Worm (Caenorhabditis elegans) whole organism, L1 larva: ENCODE results near the gene F32B6.4.

Experiments
- C16A3.4 ChIP-seq: fragments of 150-350 bp; optimal IDR thresholded peaks from 2 replicates; lab custom pipeline; 2014; ENCODE audit warnings: missing biosample characterization, missing genetic modification characterization
- C34B4.2 ChIP-seq: sonication (generic microtip); optimal IDR thresholded peaks from 2 replicates; lab custom pipeline; 2017; ENCODE audit warnings: mild to moderate bottlenecking, missing genetic modification characterization, missing compliant biosample characterization
- alr-1 ChIP-seq: fragments of 200-800 bp; sonication (Bioruptor generic); optimal IDR thresholded peaks from 2 replicates; lab custom pipeline; 2018; ENCODE audit warnings: borderline replicate concordance, mild to moderate bottlenecking, missing genetic modification characterization, missing compliant biosample characterization
- aly-2 ChIP-seq: fragments of 150-350 bp; optimal IDR thresholded peaks from 2 replicates; lab custom pipeline; 2014; ENCODE audit warnings: missing biosample characterization, missing genetic modification characterization
- ceh-63 ChIP-seq: fragments of 200-800 bp; sonication (Bioruptor generic); optimal IDR thresholded peaks from 2 replicates; lab custom pipeline; 2018; ENCODE audit warnings: mild to moderate bottlenecking, missing genetic modification characterization, missing compliant biosample characterization
- ceh-88 ChIP-seq: fragments of 200-800 bp; sonication (Bioruptor generic); IDR thresholded peaks from 2 replicates; pipeline ENCODE4 v1.3.6; 2022; ENCODE audit warnings: missing genetic modification characterization, missing compliant biosample characterization
- ceh-90 ChIP-seq: sonication (generic microtip); optimal IDR thresholded peaks from 2 replicates; lab custom pipeline; 2016; ENCODE audit warnings: missing genetic modification characterization, missing compliant biosample characterization
- dpl-1 ChIP-seq, 3 experiments: fragments of 150-350 bp in 2 of 3; sonication (generic microtip) in 1 of 3; optimal IDR thresholded peaks; 2 replicates each; lab custom pipeline; 2014 to 2017; ENCODE audit warnings: missing biosample characterization in 3 of 3, missing genetic modification characterization in 3 of 3, missing genetic modification reagents in 3 of 3
- dsc-1 ChIP-seq: sonication (generic microtip); optimal IDR thresholded peaks from 2 replicates; lab custom pipeline; 2016; ENCODE audit warnings: mild to moderate bottlenecking, missing genetic modification characterization, missing compliant biosample characterization
- efl-1 ChIP-seq, 4 experiments: fragments of 150-350 bp; optimal IDR thresholded peaks in 3 of 4; peaks in 1 of 4; 1 replicate in 1 of 4; 2 replicates in 3 of 4; lab custom pipeline; 2014; ENCODE audit warnings: missing biosample characterization in 2 of 4, missing genetic modification characterization in 2 of 4, missing genetic modification reagents in 2 of 4
- egl-27 ChIP-seq, 2 experiments: fragments of 150-350 bp in 1 of 2; sonication (generic microtip); optimal IDR thresholded peaks; 3 replicates each; lab custom pipeline; 2017 to 2018; ENCODE audit warnings: missing biosample characterization in 2 of 2, missing genetic modification characterization in 2 of 2, missing genetic modification reagents in 2 of 2
- elt-2 ChIP-seq: sonication (generic microtip); optimal IDR thresholded peaks from 2 replicates; lab custom pipeline; 2016; ENCODE audit warnings: missing genetic modification characterization, mild to moderate bottlenecking, inconsistent platforms, missing compliant biosample characterization, missing genetic modification reagents
- elt-3 ChIP-seq, 6 experiments: fragments of 150-350 bp in 1 of 6; sonication (generic microtip); optimal IDR thresholded peaks; 2 replicates each; lab custom pipeline; 2017 to 2018; ENCODE audit warnings: missing biosample characterization in 6 of 6, missing genetic modification characterization in 6 of 6, inconsistent platforms in 1 of 6
- fkh-4 ChIP-seq: sonication (generic microtip); optimal IDR thresholded peaks from 2 replicates; lab custom pipeline; 2016; ENCODE audit warnings: missing compliant biosample characterization, missing genetic modification characterization, borderline replicate concordance
- hpl-2 ChIP-seq: fragments of 150-350 bp; optimal IDR thresholded peaks from 2 replicates; lab custom pipeline; 2014; ENCODE audit warnings: missing biosample characterization, missing genetic modification reagents, missing genetic modification characterization
- irx-1 ChIP-seq: sonication (generic microtip); optimal IDR thresholded peaks from 2 replicates; lab custom pipeline; 2016; ENCODE audit warnings: missing genetic modification characterization, missing compliant biosample characterization
- isw-1 ChIP-seq: fragments of 200-800 bp; sonication (Bioruptor generic); IDR thresholded peaks from 2 replicates; pipeline ENCODE4 v1.3.6; 2022; ENCODE audit warnings: missing genetic modification characterization, missing compliant biosample characterization
- jun-1 ChIP-seq: fragments of 150-350 bp; optimal IDR thresholded peaks from 2 replicates; lab custom pipeline; 2014; ENCODE audit warnings: missing biosample characterization, missing genetic modification reagents, missing genetic modification characterization
- lin-13 ChIP-seq: fragments of 150-350 bp; optimal IDR thresholded peaks from 2 replicates; lab custom pipeline; 2014; ENCODE audit warnings: missing biosample characterization, missing genetic modification reagents, missing genetic modification characterization
- lin-14 ChIP-seq: fragments of 200-800 bp; sonication (Bioruptor generic); optimal IDR thresholded peaks from 2 replicates; lab custom pipeline; 2018; ENCODE audit warnings: mild to moderate bottlenecking, missing genetic modification characterization, moderate library complexity, missing compliant biosample characterization
- lin-35 ChIP-seq, 2 experiments: fragments of 150-350 bp; optimal IDR thresholded peaks; 2 replicates each; lab custom pipeline; 2014; ENCODE audit warnings: missing biosample characterization in 2 of 2, missing genetic modification characterization in 2 of 2, missing genetic modification reagents in 2 of 2
- lin-39 ChIP-seq: fragments of 150-350 bp; optimal IDR thresholded peaks from 2 replicates; lab custom pipeline; 2014; ENCODE audit warnings: missing biosample characterization, missing genetic modification reagents, missing genetic modification characterization
- lir-3 ChIP-seq: sonication (generic microtip); optimal IDR thresholded peaks from 2 replicates; lab custom pipeline; 2016; ENCODE audit warnings: mild to moderate bottlenecking, missing genetic modification characterization, moderate library complexity, missing compliant biosample characterization; ENCODE audit not compliant: poor library complexity
- mdl-1 ChIP-seq, 2 experiments: fragments of 150-350 bp; optimal IDR thresholded peaks; 2 replicates each; lab custom pipeline; 2014 to 2017; ENCODE audit warnings: missing biosample characterization in 2 of 2, missing genetic modification characterization in 2 of 2, inconsistent platforms in 1 of 2
- mef-2 ChIP-seq: fragments of 150-350 bp; optimal IDR thresholded peaks from 2 replicates; lab custom pipeline; 2014; ENCODE audit warnings: missing biosample characterization, missing genetic modification characterization
- mep-1 ChIP-seq: fragments of 150-350 bp; optimal IDR thresholded peaks from 2 replicates; lab custom pipeline; 2014; ENCODE audit warnings: missing biosample characterization, missing genetic modification characterization
- nhr-12 ChIP-seq: sonication (generic microtip); optimal IDR thresholded peaks from 2 replicates; lab custom pipeline; 2017; ENCODE audit warnings: missing biosample characterization, missing genetic modification characterization
- nhr-19 ChIP-seq: fragments of 200-800 bp; sonication (Bioruptor generic); conservative IDR thresholded peaks from 2 replicates; pipeline ENCODE4 v1.3.6; 2022; ENCODE audit warnings: missing genetic modification characterization, missing compliant biosample characterization
- nhr-20 ChIP-seq: sonication (generic microtip); optimal IDR thresholded peaks from 2 replicates; lab custom pipeline; 2016; ENCODE audit warnings: mild to moderate bottlenecking, missing genetic modification characterization, missing compliant biosample characterization
- nhr-237 ChIP-seq: fragments of 150-350 bp; optimal IDR thresholded peaks from 2 replicates; lab custom pipeline; 2014; ENCODE audit warnings: missing biosample characterization, missing genetic modification characterization
- nhr-47 ChIP-seq: sonication (generic microtip); optimal IDR thresholded peaks from 2 replicates; lab custom pipeline; 2016; ENCODE audit warnings: mild to moderate bottlenecking, missing genetic modification characterization, moderate library complexity, missing compliant biosample characterization
- nhr-76 ChIP-seq: sonication (generic microtip); optimal IDR thresholded peaks from 2 replicates; lab custom pipeline; 2017; ENCODE audit warnings: missing biosample characterization, missing genetic modification characterization
- nhr-77 ChIP-seq: fragments of 150-350 bp; optimal IDR thresholded peaks from 2 replicates; lab custom pipeline; 2014; ENCODE audit warnings: missing biosample characterization, missing genetic modification characterization
- nhr-85 ChIP-seq: sonication (generic microtip); peaks from one replicate; lab custom pipeline; 2016; ENCODE audit warnings: missing genetic modification characterization, inconsistent platforms, missing compliant biosample characterization
- nhr-90 ChIP-seq: sonication (generic microtip); optimal IDR thresholded peaks from 2 replicates; lab custom pipeline; 2016; ENCODE audit warnings: mild to moderate bottlenecking, missing genetic modification characterization, missing compliant biosample characterization; ENCODE audit not compliant: poor library complexity
- pqm-1 ChIP-seq: sonication (generic microtip); optimal IDR thresholded peaks from 3 replicates; lab custom pipeline; 2017; ENCODE audit warnings: missing biosample characterization, missing genetic modification characterization
- rnt-1 ChIP-seq: sonication (generic microtip); optimal IDR thresholded peaks from 2 replicates; lab custom pipeline; 2016; ENCODE audit warnings: mild to moderate bottlenecking, missing genetic modification characterization, moderate library complexity, missing compliant biosample characterization
- snpc-4 ChIP-seq: fragments of 150-350 bp; optimal IDR thresholded peaks from 2 replicates; lab custom pipeline; 2014; ENCODE audit warnings: missing biosample characterization, missing genetic modification characterization
- tbx-2 ChIP-seq: sonication (generic microtip); optimal IDR thresholded peaks from 2 replicates; lab custom pipeline; 2016; ENCODE audit warnings: missing genetic modification characterization, missing compliant biosample characterization
- tlp-1 ChIP-seq: fragments of 150-350 bp; optimal IDR thresholded peaks from 2 replicates; lab custom pipeline; 2014; ENCODE audit warnings: missing biosample characterization, missing genetic modification characterization
- unc-62 ChIP-seq: fragments of 150-350 bp; optimal IDR thresholded peaks from 2 replicates; lab custom pipeline; 2014; ENCODE audit warnings: missing biosample characterization, missing genetic modification reagents, missing genetic modification characterization
- ztf-11 ChIP-seq, 2 experiments: sonication (generic microtip); optimal IDR thresholded peaks; 2 replicates each; lab custom pipeline; 2016 to 2017; ENCODE audit warnings: missing genetic modification characterization in 2 of 2, missing biosample characterization in 1 of 2, missing compliant biosample characterization in 1 of 2
- ztf-4 ChIP-seq: fragments of 150-350 bp; optimal IDR thresholded peaks from 2 replicates; lab custom pipeline; 2014; ENCODE audit warnings: missing biosample characterization, missing genetic modification characterization

Gene F32B6.4

ce11 chrIV:9848075-9848474, 43.8 kb downstream of the F32B6.4 start, which contains the start of gene K07F5.7:
Gene K07F5.7 (minus strand): TSS chrIV:9848175.
- TF ChIP-seq aly-2 (tag; lab: Kevin White, UChicago) (no peak), alr-1 (tag; lab: Kevin White, UChicago) (no peak), irx-1 (tag; lab: Kevin White, UChicago) (no peak), ceh-88 (GFP tag; lab: Robert Waterston, UW) (no peak), tlp-1 (tag; lab: Kevin White, UChicago) (no peak), unc-62 (GFP tag; lab: Kevin White, UChicago) (no peak), nhr-12 (no peak), lin-13 (GFP tag; lab: Kevin White, UChicago) (no peak), lir-3 (tag; lab: Kevin White, UChicago) (no peak), lin-14 (no peak), elt-3 (tag; optimal IDR thresholded peaks at IDR 0.05; lab: Kevin White, UChicago) (no peak), dpl-1 (GFP tag; optimal IDR thresholded peaks at IDR 0.05; lab: Kevin White, UChicago) (no peak), nhr-20 (no peak), mep-1 (no peak), nhr-85 (no peak), nhr-19 (GFP tag; lab: Robert Waterston, UW) (no peak), rnt-1 (tag; lab: Kevin White, UChicago) (no peak)

- TF ChIP-seq efl-1 (optimal IDR thresholded peaks at IDR 0.05; lab: Kevin White, UChicago): no peak
- TF ChIP-seq efl-1 (GFP tag; optimal IDR thresholded peaks at IDR 0.05 in 1 of 2; lab: Kevin White, UChicago): peak in 1 of 2 experiments; percentile 64
- no peak for TF ChIP-seq ceh-88 (GFP tag; lab: Robert Waterston, UW)
Observed at ce11 chrIV:9846574-9846973, 45.3 kb downstream of the F32B6.4 start, which contains the start of gene K07F5.6. Gene K07F5.6 (minus strand): TSS chrIV:9846674.

ce11 chrIV:9843760-9844159, 48.1 kb downstream of the F32B6.4 start, which contains the start of gene nspd-2:
Gene nspd-2 (plus strand): TSS chrIV:9844060.
- TF ChIP-seq ztf-11 (tag; optimal IDR thresholded peaks at IDR 0.05; lab: Kevin White, UChicago) (no peak), tbx-2 (tag; lab: Kevin White, UChicago) (no peak), mdl-1 (tag; optimal IDR thresholded peaks at IDR 0.05; lab: Kevin White, UChicago) (no peak), ztf-4 (no peak), C16A3.4 (no peak), lin-39 (no peak), snpc-4 (tag; lab: Kevin White, UChicago) (no peak), mef-2 (tag; lab: Kevin White, UChicago) (no peak), jun-1 (tag; lab: Kevin White, UChicago) (no peak), elt-2 (tag; lab: Kevin White, UChicago) (no peak), lin-35 (GFP tag; optimal IDR thresholded peaks at IDR 0.05; lab: Kevin White, UChicago) (no peak), pqm-1 (tag; lab: Kevin White, UChicago) (no peak), nhr-47 (tag; lab: Kevin White, UChicago) (no peak), nhr-77 (no peak), nhr-237 (tag; lab: Kevin White, UChicago) (no peak), lin-13 (GFP tag; lab: Kevin White, UChicago) (no peak), dsc-1 (no peak), ceh-90 (no peak), fkh-4 (tag; lab: Kevin White, UChicago) (no peak), nhr-90 (tag; lab: Kevin White, UChicago) (no peak)

DNA sequence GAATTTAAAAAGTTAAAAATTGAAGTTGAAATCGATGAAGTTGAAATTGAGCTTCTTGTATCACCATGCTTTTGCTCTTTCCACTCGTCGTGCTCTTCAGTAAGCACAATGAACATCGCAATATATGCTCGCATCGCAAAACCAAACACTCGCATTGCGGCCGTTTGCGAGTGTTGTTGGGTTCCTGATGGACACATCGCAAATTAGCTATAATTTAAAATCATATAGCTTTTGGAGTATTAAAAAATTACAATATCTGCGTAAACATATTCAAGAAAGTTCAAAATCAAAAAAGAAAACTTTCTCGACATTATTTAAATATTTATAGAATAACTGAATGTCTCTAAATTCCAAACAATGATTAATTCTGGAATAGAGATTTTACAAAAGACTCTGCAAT, 49.8 kb downstream of the F32B6.4 start, which contains the start of gene K07F5.17:
Gene K07F5.17, plus strand, starts transcription at position 301 of the 400 bp plus-strand sequence.
- TF ChIP-seq snpc-4 (tag; lab: Kevin White, UChicago): no peak
- no peak for TF ChIP-seq egl-27 (tag; optimal IDR thresholded peaks at IDR 0.05; lab: Kevin White, UChicago)
- no peak for TF ChIP-seq nhr-76 (tag; lab: Kevin White, UChicago)
- no peak for TF ChIP-seq hpl-2 (GFP tag; lab: Kevin White, UChicago)
- TF ChIP-seq ceh-63 (GFP tag; lab: Kevin White, UChicago): no peak
- TF ChIP-seq C16A3.4: no peak
- no peak for TF ChIP-seq nhr-90 (tag; lab: Kevin White, UChicago)
- TF ChIP-seq lin-39: no peak
- TF ChIP-seq rnt-1 (tag; lab: Kevin White, UChicago): no peak
- no peak for TF ChIP-seq C34B4.2 (tag; lab: Kevin White, UChicago)
- no peak for TF ChIP-seq isw-1 (GFP tag; lab: Robert Waterston, UW)
